Worm (Caenorhabditis elegans): Measurements from ENCODE around the gene hlh-12.
A peak's percentile ranks its signal among the peaks of the same experiment; 100 is the strongest.

The hlh-12 gene

ce11 chrIV:8479346-8479745, at the start of gene hlh-12:
Gene hlh-12, minus strand, starts transcription at chrIV:8479446.
- TF ChIP-seq him-1 (tag; optimal IDR thresholded peaks at IDR 0.05) (no peak), W03F9.2 (tag; optimal IDR thresholded peaks at IDR 0.05) (no peak), dao-5 (tag; optimal IDR thresholded peaks at IDR 0.05) (no peak)

DNA sequence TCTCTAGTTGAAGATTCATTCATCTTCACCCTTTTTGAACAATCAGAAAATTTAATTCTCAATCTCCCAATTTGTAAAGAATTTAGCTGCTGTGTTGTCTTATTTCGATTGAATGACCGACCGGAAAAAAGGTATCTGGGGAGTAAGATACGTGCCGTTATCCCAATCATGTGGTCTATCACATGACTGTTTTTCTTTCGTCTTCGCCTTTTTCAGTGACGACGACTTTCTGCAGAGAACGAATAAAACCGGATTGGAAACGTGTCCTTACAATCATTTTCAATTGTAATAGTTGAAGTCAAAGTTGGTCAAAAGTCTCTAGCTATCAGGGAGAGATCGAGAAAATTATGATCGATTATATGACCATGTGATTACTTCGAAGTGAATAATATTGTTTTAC, 49.8 kb upstream of the hlh-12 start:
- TF ChIP-seq W03F9.2 (tag; optimal IDR thresholded peaks at IDR 0.05) (no peak), him-1 (tag; optimal IDR thresholded peaks at IDR 0.05) (no peak), dao-5 (tag; optimal IDR thresholded peaks at IDR 0.05) (no peak)

ce11 chrIV:8528345-8528744, 49.1 kb upstream of the hlh-12 start:
- TF ChIP-seq W03F9.2 (tag; optimal IDR thresholded peaks at IDR 0.05), result no peak
- TF ChIP-seq dao-5 (tag; optimal IDR thresholded peaks at IDR 0.05), result no peak
- no peak for TF ChIP-seq him-1 (tag; optimal IDR thresholded peaks at IDR 0.05)

DNA sequence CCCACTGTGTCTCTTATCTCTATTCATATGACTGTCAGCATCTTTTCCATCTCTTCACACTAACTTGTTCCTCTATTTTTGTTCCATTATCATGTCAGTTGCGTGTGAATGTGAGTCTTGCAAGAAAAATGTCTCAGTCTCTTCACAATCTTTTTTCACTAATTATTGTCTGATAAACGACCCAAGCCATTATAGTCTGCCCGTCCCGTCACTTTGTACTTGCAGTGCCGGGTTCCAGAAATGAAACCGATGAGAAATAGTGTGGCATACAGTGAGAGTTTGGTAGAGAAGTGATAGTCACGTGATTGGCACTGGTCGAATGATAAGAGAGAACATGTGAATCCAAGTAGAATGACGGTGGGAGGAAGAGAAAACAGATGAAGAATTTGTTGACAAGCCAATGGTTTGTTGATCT, 48.4 kb upstream of the hlh-12 start:
- TF ChIP-seq him-1 (tag; optimal IDR thresholded peaks at IDR 0.05) (no peak), dao-5 (tag; optimal IDR thresholded peaks at IDR 0.05) (no peak), W03F9.2 (tag; optimal IDR thresholded peaks at IDR 0.05) (peak; percentile 58)

- no peak for TF ChIP-seq dao-5 (tag; optimal IDR thresholded peaks at IDR 0.05)
- TF ChIP-seq W03F9.2 (tag; optimal IDR thresholded peaks at IDR 0.05), result no peak
- TF ChIP-seq him-1 (tag; optimal IDR thresholded peaks at IDR 0.05), result no peak
Measured at ce11 chrIV:8526579-8526978, 47.3 kb upstream of the hlh-12 start.

ce11 chrIV:8526050-8526449, 46.8 kb upstream of the hlh-12 start:
- TF ChIP-seq W03F9.2 (tag; optimal IDR thresholded peaks at IDR 0.05), result no peak
- no peak for TF ChIP-seq dao-5 (tag; optimal IDR thresholded peaks at IDR 0.05)
- no peak for TF ChIP-seq him-1 (tag; optimal IDR thresholded peaks at IDR 0.05)

- TF ChIP-seq him-1 (tag; optimal IDR thresholded peaks at IDR 0.05) (no peak), W03F9.2 (tag; optimal IDR thresholded peaks at IDR 0.05) (no peak), dao-5 (tag; optimal IDR thresholded peaks at IDR 0.05) (no peak)
Measured at ce11 chrIV:8523981-8524380, 44.7 kb upstream of the hlh-12 start.

DNA sequence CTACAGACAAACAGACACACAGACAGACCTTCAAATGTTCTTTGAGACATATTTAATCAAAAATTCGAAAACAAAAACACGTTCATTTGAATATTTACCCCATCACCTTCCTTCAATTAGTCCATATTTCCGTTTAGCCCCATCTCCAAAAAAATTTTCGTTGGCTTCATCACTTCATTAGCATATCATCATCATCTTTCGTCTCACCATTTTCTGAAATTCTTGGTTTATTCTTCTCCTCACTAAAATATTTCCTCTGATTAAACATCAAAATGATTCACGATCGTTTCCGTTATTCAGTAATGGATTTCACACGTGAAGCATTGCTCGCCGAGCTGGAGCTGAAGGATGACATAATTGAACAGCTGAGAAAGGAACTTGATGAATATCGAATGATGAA, 41.3 kb upstream of the hlh-12 start, which contains the start of gene pkg-2:
TSS of gene pkg-2 (plus strand) at position 301 of the 400 bp plus-strand sequence.
- no peak for TF ChIP-seq him-1 (tag; optimal IDR thresholded peaks at IDR 0.05)
- no peak for TF ChIP-seq W03F9.2 (tag; optimal IDR thresholded peaks at IDR 0.05)

DNA sequence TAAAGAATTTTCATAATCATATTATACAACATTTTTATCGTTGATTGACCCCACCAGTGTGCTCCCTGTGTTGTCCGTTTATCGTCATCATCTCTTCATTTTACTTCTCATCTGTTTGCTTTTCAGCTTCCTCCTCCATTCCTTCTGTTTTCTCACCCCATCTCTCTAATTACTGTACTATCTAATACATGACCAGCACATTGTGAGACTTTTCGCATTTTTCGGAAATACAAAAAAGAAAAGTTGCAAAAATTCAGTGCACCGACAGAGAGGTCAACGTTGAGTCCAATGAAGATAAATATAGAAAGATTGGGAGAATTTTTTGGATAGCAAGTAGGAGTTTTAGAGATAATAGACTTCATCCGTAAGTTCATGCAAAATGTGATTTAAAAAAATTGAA, 40.7 kb upstream of the hlh-12 start:
- no peak for TF ChIP-seq W03F9.2 (tag; optimal IDR thresholded peaks at IDR 0.05)
- TF ChIP-seq dao-5 (tag; optimal IDR thresholded peaks at IDR 0.05), result no peak
- TF ChIP-seq him-1 (tag; optimal IDR thresholded peaks at IDR 0.05), result no peak

DNA sequence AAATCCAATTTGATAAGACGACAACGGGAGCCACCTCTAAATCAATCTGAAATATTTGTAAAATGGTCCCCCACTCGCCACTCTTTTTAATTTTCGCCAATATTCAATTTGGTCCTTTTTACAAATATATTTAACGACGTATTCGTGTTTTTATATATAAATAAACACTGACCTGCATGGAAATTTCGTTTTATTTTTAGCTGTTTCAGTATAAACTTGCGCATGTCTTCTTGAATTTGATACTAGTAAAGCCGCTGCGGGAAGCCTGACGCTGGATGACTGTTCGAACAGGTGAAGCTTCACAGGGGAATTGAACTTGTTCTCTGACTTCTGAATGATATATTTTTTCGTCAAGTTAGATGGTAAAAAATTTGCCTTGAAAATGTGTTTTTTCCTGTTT, 35.3 kb upstream of the hlh-12 start:
- TF ChIP-seq dao-5 (tag; optimal IDR thresholded peaks at IDR 0.05), result no peak
- TF ChIP-seq W03F9.2 (tag; optimal IDR thresholded peaks at IDR 0.05), result no peak
- TF ChIP-seq him-1 (tag; optimal IDR thresholded peaks at IDR 0.05), result no peak

DNA sequence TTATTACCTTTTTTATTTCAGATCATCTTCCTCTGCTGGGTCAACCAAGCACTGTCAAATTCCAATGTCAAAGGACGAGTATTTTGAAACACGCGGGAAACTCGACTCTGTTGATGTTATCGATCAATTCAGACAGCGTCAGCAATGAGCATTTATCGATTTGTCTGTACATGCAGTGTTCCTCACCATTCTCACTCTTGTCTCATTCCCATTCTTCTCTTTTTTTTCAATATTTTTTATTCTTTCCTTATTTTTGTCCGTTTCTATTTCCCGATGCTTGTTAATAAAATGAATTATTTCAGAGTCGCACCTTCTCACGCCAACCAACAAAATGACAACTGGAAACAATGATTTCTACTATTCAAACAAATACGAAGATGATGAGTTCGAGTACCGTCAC, 34.4 kb upstream of the hlh-12 start, which contains the start of gene cks-1:
TSS of gene cks-1 (plus strand) at position 301 of the 400 bp plus-strand sequence.
- TF ChIP-seq W03F9.2 (tag; optimal IDR thresholded peaks at IDR 0.05) (no peak), dao-5 (tag; optimal IDR thresholded peaks at IDR 0.05) (no peak), him-1 (tag; optimal IDR thresholded peaks at IDR 0.05) (no peak)

ce11 chrIV:8512679-8513078, 33.4 kb upstream of the hlh-12 start, which contains the start of gene C09G4.4:
Gene C09G4.4, plus strand, starts transcription at chrIV:8512979.
- no peak for TF ChIP-seq him-1 (tag; optimal IDR thresholded peaks at IDR 0.05)
- no peak for TF ChIP-seq dao-5 (tag; optimal IDR thresholded peaks at IDR 0.05)
- no peak for TF ChIP-seq W03F9.2 (tag; optimal IDR thresholded peaks at IDR 0.05)

DNA sequence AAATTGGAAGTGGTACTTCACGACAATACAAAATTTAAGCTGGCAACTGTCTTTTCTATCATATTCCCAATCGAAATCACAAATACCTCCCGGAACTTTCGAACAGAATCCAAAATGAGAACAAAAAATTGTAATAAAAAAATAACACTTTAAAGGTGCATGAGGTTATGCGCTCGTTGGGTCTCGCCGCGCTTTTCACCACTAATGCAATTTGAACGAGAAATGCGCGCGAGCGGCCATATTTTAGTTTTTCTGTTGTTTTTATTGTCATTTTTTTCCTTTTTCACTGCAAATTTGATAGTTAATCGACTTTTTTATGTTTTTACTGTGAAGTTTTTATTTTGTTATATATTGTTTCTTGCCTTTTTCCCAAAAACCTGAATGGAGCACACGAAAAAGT, 31.8 kb upstream of the hlh-12 start, which contains the start of gene mes-6:
TSS of gene mes-6 (plus strand) at position 229 of the 400 bp plus-strand sequence.
- TF ChIP-seq dao-5 (tag; optimal IDR thresholded peaks at IDR 0.05) (no peak), W03F9.2 (tag; optimal IDR thresholded peaks at IDR 0.05) (peak; percentile 70)

ce11 chrIV:8510534-8510933, 31.3 kb upstream of the hlh-12 start, which contains the start of gene tag-77:
Gene tag-77, minus strand, starts transcription at chrIV:8510548.
- TF ChIP-seq W03F9.2 (tag; optimal IDR thresholded peaks at IDR 0.05), result peak; percentile 26
- TF ChIP-seq dao-5 (tag; optimal IDR thresholded peaks at IDR 0.05), result no peak
- no peak for TF ChIP-seq him-1 (tag; optimal IDR thresholded peaks at IDR 0.05)

ce11 chrIV:8506034-8506433, 26.8 kb upstream of the hlh-12 start:
- TF ChIP-seq dao-5 (tag; optimal IDR thresholded peaks at IDR 0.05), result no peak
- no peak for TF ChIP-seq him-1 (tag; optimal IDR thresholded peaks at IDR 0.05)
- no peak for TF ChIP-seq W03F9.2 (tag; optimal IDR thresholded peaks at IDR 0.05)

Measured in whole organism, L4/young adult.